Worm (Caenorhabditis elegans): ENCODE data around the gene W02H5.8.

Gene W02H5.8

ce11 chrV:2652557-2653133 is at the start of gene W02H5.8, which contains the start of gene angl-1:
W02H5.8 (minus strand) TSS chrV:2652657.
angl-1 (plus strand) TSS chrV:2653083.
- no peak for TF ChIP-seq unc-62 (GFP tag; optimal IDR thresholded peaks at IDR 0.05)

- TF ChIP-seq unc-62 (GFP tag; optimal IDR thresholded peaks at IDR 0.05) = no peak
Measured at ce11 chrV:2698826-2699225, 46.4 kb upstream of the W02H5.8 start, which contains the start of gene nuo-5. nuo-5 (plus strand) TSS chrV:2698972.

DNA sequence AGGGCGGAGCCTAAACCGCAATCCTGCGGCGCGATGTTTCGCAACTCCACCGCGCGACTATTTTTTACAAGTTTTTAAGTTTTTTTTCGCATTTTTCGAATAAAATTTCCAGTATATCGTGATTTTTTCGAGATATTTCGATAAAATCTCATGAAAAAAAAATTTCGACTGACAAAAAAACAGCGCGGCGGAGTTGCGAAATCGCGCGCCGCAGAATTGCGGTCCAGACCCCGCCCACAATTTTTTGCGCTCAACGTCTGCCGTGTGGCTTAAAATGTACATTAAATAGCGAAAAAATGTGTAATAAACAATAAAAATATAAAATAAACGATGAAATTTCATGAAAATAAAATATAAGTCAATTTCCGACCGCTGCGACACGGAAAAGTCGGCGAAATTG is 45.2 kb upstream of the W02H5.8 start:
- no peak for TF ChIP-seq unc-62 (GFP tag; optimal IDR thresholded peaks at IDR 0.05)

ce11 chrV:2695935-2696334 is 43.5 kb upstream of the W02H5.8 start, which contains the start of gene Y45G12B.3:
Y45G12B.3 (minus strand) TSS chrV:2696254.
- no peak for TF ChIP-seq unc-62 (GFP tag; optimal IDR thresholded peaks at IDR 0.05)

ce11 chrV:2694389-2694788 is 41.9 kb upstream of the W02H5.8 start, which contains the start of gene Y45G12B.2:
Y45G12B.2 (plus strand) TSS chrV:2694771.
- no peak for TF ChIP-seq unc-62 (GFP tag; optimal IDR thresholded peaks at IDR 0.05)

DNA sequence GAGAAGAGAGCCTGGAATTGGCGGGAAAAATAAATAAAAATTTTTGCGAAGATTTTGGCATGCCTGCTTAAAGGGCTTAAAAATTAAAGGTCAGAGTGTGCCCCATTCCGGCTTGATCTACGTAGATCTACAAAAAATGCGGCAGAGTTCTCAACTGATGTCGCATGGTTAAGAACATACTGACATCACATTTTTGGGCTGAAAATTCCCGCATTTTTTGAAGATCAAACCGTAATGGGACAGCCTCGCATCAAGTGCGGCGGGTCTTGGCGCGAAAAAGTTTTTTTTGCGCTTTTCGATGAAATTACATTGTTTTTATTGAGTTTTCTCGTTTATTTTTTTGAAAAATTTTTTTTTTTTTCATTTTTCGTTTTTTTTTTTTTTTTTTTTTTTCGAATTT is 38.5 kb upstream of the W02H5.8 start:
- TF ChIP-seq unc-62 (GFP tag; optimal IDR thresholded peaks at IDR 0.05) = no peak

DNA sequence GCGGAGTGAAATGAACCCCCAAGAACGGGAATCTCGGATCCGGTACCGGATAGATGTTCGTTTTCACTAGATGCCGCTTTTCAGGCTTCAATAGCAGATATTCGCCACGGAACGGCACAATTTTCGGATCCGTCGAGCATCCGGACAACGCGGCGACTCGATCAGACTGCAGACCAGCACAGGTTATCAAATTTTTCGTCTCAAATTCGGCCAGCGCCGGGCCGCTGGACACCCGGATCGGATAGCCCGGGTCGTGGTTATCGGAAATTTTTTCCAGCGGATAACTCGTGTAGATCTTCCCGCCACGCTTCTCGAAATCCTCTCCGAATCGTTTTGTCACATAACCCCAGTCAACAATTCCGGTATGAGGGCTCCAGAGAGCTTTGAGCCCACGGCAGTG is 38.0 kb upstream of the W02H5.8 start:
- no peak for TF ChIP-seq unc-62 (GFP tag; optimal IDR thresholded peaks at IDR 0.05)

DNA sequence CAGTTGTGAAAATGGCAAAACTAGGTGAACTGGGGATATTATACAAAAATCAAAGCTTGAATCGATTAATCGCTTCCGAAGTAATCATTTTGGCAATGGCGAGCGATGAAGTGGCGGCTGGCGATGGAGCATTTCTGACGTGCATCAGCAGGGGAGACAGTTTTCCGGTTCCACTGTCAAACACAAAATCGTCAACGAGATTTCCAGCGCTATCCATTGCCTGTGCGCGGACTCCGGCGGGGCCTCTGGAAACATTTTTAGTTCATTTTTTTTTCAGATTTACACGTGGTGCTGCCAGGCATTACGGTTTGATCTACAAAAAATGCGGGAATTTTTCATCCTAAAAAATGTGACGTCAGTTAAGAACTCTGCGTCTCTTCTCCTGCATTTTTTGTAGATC is 36.1 kb upstream of the W02H5.8 start:
- TF ChIP-seq unc-62 (GFP tag; optimal IDR thresholded peaks at IDR 0.05) = no peak

DNA sequence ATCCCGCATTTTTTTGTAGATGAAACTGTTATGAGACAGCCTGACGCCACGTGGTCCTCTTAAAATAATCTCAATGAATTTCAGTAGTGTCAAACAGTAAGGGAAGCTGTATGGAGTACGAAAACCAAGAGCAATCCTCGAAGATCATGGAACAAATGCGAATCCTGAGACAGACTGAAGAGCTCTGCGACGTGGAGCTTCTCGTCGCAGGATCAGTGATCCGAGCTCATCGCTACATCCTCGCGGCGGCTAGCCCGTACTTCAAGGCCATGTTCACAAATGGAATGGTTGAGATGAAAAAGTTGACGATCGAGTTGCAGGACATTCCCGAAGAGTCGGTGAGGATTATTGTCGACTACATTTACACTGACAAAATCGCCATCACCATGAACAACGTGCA is 31.8 kb upstream of the W02H5.8 start:
- TF ChIP-seq unc-62 (GFP tag; optimal IDR thresholded peaks at IDR 0.05) = no peak

- TF ChIP-seq unc-62 (GFP tag; optimal IDR thresholded peaks at IDR 0.05) = no peak
Measured at ce11 chrV:2683497-2683896, 31.0 kb upstream of the W02H5.8 start.

ce11 chrV:2677648-2678047 is 25.2 kb upstream of the W02H5.8 start:
- no peak for TF ChIP-seq unc-62 (GFP tag; optimal IDR thresholded peaks at IDR 0.05)

DNA sequence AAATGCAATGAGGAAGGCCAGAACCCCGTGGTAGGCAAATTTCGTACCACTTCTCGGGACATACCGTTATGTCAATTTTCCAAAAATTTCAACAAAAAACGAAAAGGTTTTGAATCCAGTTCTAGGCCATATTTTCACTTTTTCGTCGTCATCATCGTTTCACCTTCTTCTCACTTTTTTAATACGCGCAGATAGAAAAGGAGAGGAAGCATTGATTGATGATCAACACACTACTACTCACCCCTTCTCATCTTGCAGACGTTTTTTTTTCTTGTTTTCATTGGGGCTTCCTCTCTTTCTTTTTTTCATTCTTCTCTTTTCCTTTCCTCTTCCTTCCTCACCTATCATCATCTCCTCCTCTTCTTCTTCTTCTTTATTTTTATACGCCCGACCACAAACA is 23.2 kb upstream of the W02H5.8 start:
- TF ChIP-seq unc-62 (GFP tag; optimal IDR thresholded peaks at IDR 0.05) = no peak

DNA sequence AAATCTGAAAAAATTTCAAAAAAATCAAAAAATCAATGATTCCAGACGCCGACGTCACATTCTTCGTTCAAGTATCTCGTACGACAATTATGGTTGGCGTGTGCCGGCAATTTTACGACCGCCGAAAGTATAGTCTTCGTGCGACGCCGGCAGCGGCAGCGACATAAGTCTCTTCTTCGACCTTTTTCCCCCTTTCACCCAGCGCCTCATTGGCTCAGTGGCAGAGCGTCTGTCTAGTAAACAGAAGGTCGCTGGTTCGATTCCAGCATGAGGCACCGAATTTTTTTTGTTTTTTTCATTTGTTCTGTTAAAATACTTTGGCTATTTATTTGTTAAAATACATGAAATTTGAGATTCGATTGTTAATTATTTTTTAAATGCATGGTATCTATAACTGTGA is 21.4 kb upstream of the W02H5.8 start:
- no peak for TF ChIP-seq unc-62 (GFP tag; optimal IDR thresholded peaks at IDR 0.05)

- no peak for TF ChIP-seq unc-62 (GFP tag; optimal IDR thresholded peaks at IDR 0.05)
Measured at ce11 chrV:2672603-2673002, 20.1 kb upstream of the W02H5.8 start, which contains the start of gene W02G9.3. W02G9.3 (plus strand) TSS chrV:2672986.

DNA sequence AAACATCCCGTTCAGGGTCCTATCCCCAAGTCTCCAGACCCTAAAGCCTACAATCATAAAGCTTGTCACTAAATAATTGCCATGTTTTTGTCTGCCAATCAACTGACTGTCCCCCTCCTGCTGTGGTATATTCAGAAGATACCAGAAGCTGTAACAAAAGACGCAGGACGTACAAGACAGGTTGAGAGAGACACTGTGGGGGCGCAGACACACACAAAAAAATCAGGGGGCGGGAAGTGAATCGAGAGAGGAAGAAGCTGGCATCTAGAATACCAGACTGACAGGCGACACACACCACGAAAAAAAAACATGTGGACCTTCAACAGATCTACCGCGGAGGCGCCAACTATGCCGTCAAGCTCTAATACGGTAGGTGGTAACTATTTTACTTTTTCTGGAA is 18.7 kb upstream of the W02H5.8 start, which contains the start of gene kel-8:
kel-8 (plus strand) TSS at position 301 of the 400 bp plus-strand sequence.
- TF ChIP-seq unc-62 (GFP tag; optimal IDR thresholded peaks at IDR 0.05) = no peak

DNA sequence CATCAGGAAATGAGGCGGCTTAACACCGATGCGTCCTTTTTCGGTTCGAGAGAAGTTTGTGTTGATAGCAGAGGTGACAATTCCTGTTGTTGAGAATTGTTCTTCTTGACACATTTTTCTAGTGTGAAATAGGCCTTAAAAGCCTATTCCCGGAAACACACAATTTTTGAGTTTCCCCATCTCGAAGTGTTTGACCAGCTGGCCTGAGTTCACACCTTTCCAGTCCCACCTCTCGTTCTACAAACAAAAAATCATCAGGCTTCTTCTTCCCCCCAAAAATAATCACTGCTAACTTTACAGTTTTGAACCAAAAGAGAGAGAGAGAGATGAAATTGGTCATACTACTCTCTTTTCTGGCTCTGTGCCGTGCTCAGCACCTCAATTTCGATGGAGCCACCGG is 14.1 kb upstream of the W02H5.8 start, which contains the start of gene W02G9.4:
W02G9.4 (plus strand) TSS at position 301 of the 400 bp plus-strand sequence.
- TF ChIP-seq unc-62 (GFP tag; optimal IDR thresholded peaks at IDR 0.05) = no peak

DNA sequence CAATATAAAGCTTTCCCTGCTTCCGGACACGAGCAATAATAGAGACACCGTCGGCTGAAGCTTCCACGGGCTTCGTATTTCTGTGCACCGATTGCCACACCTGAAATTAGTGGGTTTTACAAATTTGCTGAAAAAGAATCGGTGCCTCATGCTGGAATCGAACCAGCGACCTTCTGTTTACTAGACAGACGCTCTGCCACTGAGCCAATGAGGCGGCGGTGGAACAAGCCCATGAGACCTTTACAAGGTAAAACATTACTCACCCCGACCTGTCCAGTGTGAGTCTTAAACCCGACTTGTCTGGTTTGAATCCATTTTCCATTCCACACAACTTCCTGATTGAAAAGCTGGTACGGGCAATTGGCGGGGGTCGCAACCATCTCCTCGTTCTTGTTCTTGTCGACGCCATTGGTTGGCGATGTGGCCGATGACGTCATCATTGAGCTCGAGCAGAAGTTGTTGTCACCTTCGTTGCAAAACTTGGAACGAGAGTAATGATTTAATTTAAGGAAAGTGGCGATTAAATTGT is 12.1 kb upstream of the W02H5.8 start, which contains the start of gene ndx-2:
ndx-2 (minus strand) TSS at position 479 of the 529 bp plus-strand sequence.
- TF ChIP-seq unc-62 (GFP tag; optimal IDR thresholded peaks at IDR 0.05) = no peak

All from whole organism, dauer.